Fruit fly (Drosophila melanogaster) whole organism, embryonic: ENCODE results near the gene kraken.

Experiments
- Blimp-1 ChIP-seq: fragments of 200-800 bp; sonication (Bioruptor generic); optimal IDR thresholded peaks from 3 replicates; lab custom pipeline; 2018; ENCODE audit warnings: missing biosample characterization, missing genetic modification characterization, mild to moderate bottlenecking, moderate library complexity, missing genetic modification reagents
- CG10267 ChIP-seq: fragments of 200-800 bp; sonication (Bioruptor generic); optimal IDR thresholded peaks from 2 replicates; lab custom pipeline; 2018; ENCODE audit warnings: missing biosample characterization, mild to moderate bottlenecking, missing genetic modification characterization, moderate library complexity
- CG10979 ChIP-seq: fragments of 200-800 bp; sonication (Bioruptor generic); optimal IDR thresholded peaks from 2 replicates; lab custom pipeline; 2018; ENCODE audit warnings: missing biosample characterization, mild to moderate bottlenecking, missing genetic modification characterization, moderate library complexity
- CG12659 ChIP-seq: fragments of 200-800 bp; sonication (Bioruptor generic); optimal IDR thresholded peaks from 3 replicates; lab custom pipeline; 2017; ENCODE audit warnings: mild to moderate bottlenecking, missing biosample characterization, missing genetic modification reagents, missing genetic modification characterization
- CG13296 ChIP-seq: fragments of 200-800 bp; sonication (Bioruptor generic); optimal IDR thresholded peaks from 3 replicates; lab custom pipeline; 2018; ENCODE audit warnings: missing biosample characterization, mild to moderate bottlenecking, missing genetic modification characterization
- CG13894 ChIP-seq: fragments of 200-800 bp; sonication (Bioruptor generic); optimal IDR thresholded peaks from 3 replicates; lab custom pipeline; 2018; ENCODE audit warnings: missing biosample characterization, mild to moderate bottlenecking, missing genetic modification characterization, moderate library complexity
- CG16779 ChIP-seq: fragments of 200-800 bp; sonication (Bioruptor generic); IDR thresholded peaks from 2 replicates; pipeline ENCODE4 v1.3.6; 2022; ENCODE audit warnings: missing biosample characterization, missing genetic modification characterization
- CG17385 ChIP-seq: fragments of 200-800 bp; sonication (Bioruptor generic); optimal IDR thresholded peaks from 3 replicates; lab custom pipeline; 2018; ENCODE audit warnings: missing biosample characterization, mild to moderate bottlenecking, missing genetic modification characterization
- CG17568 ChIP-seq: fragments of 200-800 bp; sonication (Bioruptor generic); optimal IDR thresholded peaks from 2 replicates; lab custom pipeline; 2018; ENCODE audit warnings: missing biosample characterization, mild to moderate bottlenecking, missing genetic modification characterization, moderate library complexity
- CG17802 ChIP-seq: fragments of 200-800 bp; sonication (Bioruptor generic); optimal IDR thresholded peaks from 2 replicates; lab custom pipeline; 2018; ENCODE audit warnings: missing biosample characterization, mild to moderate bottlenecking, missing genetic modification characterization, moderate library complexity
- CG18619 ChIP-seq: fragments of 200-800 bp; sonication (Bioruptor generic); optimal IDR thresholded peaks from 3 replicates; lab custom pipeline; 2017; ENCODE audit warnings: missing biosample characterization, mild to moderate bottlenecking, missing genetic modification characterization
- CG31441 ChIP-seq: fragments of 200-800 bp; sonication (Bioruptor generic); IDR thresholded peaks from 2 replicates; pipeline ENCODE4 v1.3.6; 2022; ENCODE audit warnings: missing biosample characterization, missing genetic modification characterization
- CG6254 ChIP-seq: fragments of 200-800 bp; sonication (Bioruptor generic); optimal IDR thresholded peaks from 3 replicates; lab custom pipeline; 2017; ENCODE audit warnings: mild to moderate bottlenecking, missing biosample characterization, missing genetic modification reagents, missing genetic modification characterization
- CHES-1-like ChIP-seq: fragments of 200-800 bp; sonication (Bioruptor generic); optimal IDR thresholded peaks from 2 replicates; lab custom pipeline; 2016; ENCODE audit warnings: missing biosample characterization, missing genetic modification characterization
- CTCF ChIP-seq: fragments of 200-800 bp; sonication (Bioruptor generic); optimal IDR thresholded peaks from 2 replicates; lab custom pipeline; 2017; ENCODE audit warnings: missing biosample characterization, mild to moderate bottlenecking, missing genetic modification characterization, moderate library complexity
- Dbx ChIP-seq: fragments of 200-800 bp; sonication (Bioruptor generic); IDR thresholded peaks from 3 replicates; pipeline ENCODE4 v1.3.6; 2022; ENCODE audit warnings: missing biosample characterization, missing genetic modification characterization
- Deaf1 ChIP-seq: fragments of 200-800 bp; optimal IDR thresholded peaks from 3 replicates; lab custom pipeline; 2019; ENCODE audit warnings: missing biosample characterization, mild to moderate bottlenecking, missing genetic modification characterization, moderate library complexity
- Drgx ChIP-seq: fragments of 200-800 bp; sonication (Bioruptor generic); IDR thresholded peaks from 2 replicates; pipeline ENCODE4 v1.3.6; 2022; ENCODE audit warnings: missing biosample characterization, missing genetic modification characterization
- NFAT ChIP-seq: fragments of 200-800 bp; sonication (Bioruptor generic); IDR thresholded peaks from 2 replicates; pipeline ENCODE4 v1.3.6; 2022; ENCODE audit warnings: missing biosample characterization, missing genetic modification characterization
- Nf-YA ChIP-seq: fragments of 200-800 bp; sonication (Bioruptor generic); IDR thresholded peaks from 2 replicates; pipeline ENCODE4 v1.3.6; 2022; ENCODE audit warnings: missing biosample characterization, missing genetic modification characterization
- Oli ChIP-seq: fragments of 200-800 bp; sonication (Bioruptor generic); optimal IDR thresholded peaks from 2 replicates; lab custom pipeline; 2018; ENCODE audit warnings: missing biosample characterization, mild to moderate bottlenecking, missing genetic modification characterization, moderate library complexity
- ase ChIP-seq: fragments of 200-800 bp; sonication (Bioruptor generic); IDR thresholded peaks from 3 replicates; pipeline ENCODE4 v1.3.6; 2022; ENCODE audit warnings: missing biosample characterization, missing genetic modification characterization
- crc ChIP-seq: fragments of 200-800 bp; sonication (Bioruptor generic); optimal IDR thresholded peaks from 2 replicates; lab custom pipeline; 2016; ENCODE audit warnings: missing biosample characterization, missing genetic modification characterization
- cwo ChIP-seq: fragments of 200-800 bp; sonication (Bioruptor generic); optimal IDR thresholded peaks from 3 replicates; lab custom pipeline; 2017; ENCODE audit warnings: missing biosample characterization, missing genetic modification characterization, mild to moderate bottlenecking, moderate library complexity, missing genetic modification reagents
- danr ChIP-seq: fragments of 200-800 bp; sonication (Bioruptor generic); IDR thresholded peaks from 2 replicates; pipeline ENCODE4 v1.3.6; 2022; ENCODE audit warnings: missing biosample characterization, missing genetic modification characterization
- fd3F ChIP-seq: fragments of 200-800 bp; sonication (Bioruptor generic); optimal IDR thresholded peaks from 2 replicates; lab custom pipeline; 2018; ENCODE audit warnings: missing biosample characterization, mild to moderate bottlenecking, missing genetic modification characterization, moderate library complexity
- fd64A ChIP-seq: fragments of 200-800 bp; sonication (Bioruptor generic); optimal IDR thresholded peaks from 3 replicates; lab custom pipeline; 2018; ENCODE audit warnings: missing biosample characterization, mild to moderate bottlenecking, missing genetic modification characterization
- fd96Cb ChIP-seq: fragments of 200-800 bp; sonication (Bioruptor generic); optimal IDR thresholded peaks from 2 replicates; lab custom pipeline; 2018; ENCODE audit warnings: missing biosample characterization, mild to moderate bottlenecking, missing genetic modification characterization, moderate library complexity
- gce ChIP-seq: fragments of 200-800 bp; sonication (Bioruptor generic); IDR thresholded peaks from 3 replicates; pipeline ENCODE4 v1.3.6; 2022; ENCODE audit warnings: missing biosample characterization, missing genetic modification characterization
- gt ChIP-seq: fragments of 200-800 bp; sonication (Bioruptor generic); IDR thresholded peaks from 2 replicates; pipeline ENCODE4 v1.3.6; 2022; ENCODE audit warnings: missing biosample characterization, missing genetic modification characterization
- hkb ChIP-seq, 2 experiments: fragments of 200-800 bp in 1 of 2; fragments of >200 bp in 1 of 2; sonication (Bioruptor generic) in 1 of 2; IDR thresholded peaks in 1 of 2; optimal IDR thresholded peaks in 1 of 2; 2 replicates each; pipeline versions ENCODE4 v1.3.6 to Lab custom; 2017 to 2022; ENCODE audit warnings: missing biosample characterization in 1 of 2, missing genetic modification characterization in 1 of 2
- kah ChIP-seq: fragments of 200-800 bp; sonication (Bioruptor generic); optimal IDR thresholded peaks from 2 replicates; lab custom pipeline; 2018; ENCODE audit warnings: missing biosample characterization, mild to moderate bottlenecking, missing genetic modification characterization
- lab ChIP-seq: fragments of 200-800 bp; sonication (Bioruptor generic); optimal IDR thresholded peaks from 3 replicates; lab custom pipeline; 2017; ENCODE audit warnings: missing biosample characterization, missing genetic modification characterization, mild to moderate bottlenecking, moderate library complexity, missing genetic modification reagents
- nom ChIP-seq: fragments of 200-800 bp; sonication (Bioruptor generic); optimal IDR thresholded peaks from 2 replicates; lab custom pipeline; 2017; ENCODE audit warnings: missing biosample characterization, missing genetic modification characterization, mild to moderate bottlenecking, moderate library complexity, missing genetic modification reagents
- oc ChIP-seq: fragments of 200-800 bp; sonication (Bioruptor generic); optimal IDR thresholded peaks from 2 replicates; lab custom pipeline; 2018; ENCODE audit warnings: missing biosample characterization, mild to moderate bottlenecking, missing genetic modification characterization, moderate library complexity
- otp ChIP-seq: fragments of 200-800 bp; sonication (Bioruptor generic); IDR thresholded peaks from 3 replicates; pipeline ENCODE4, ENCODE4 v1.3.6; 2022; ENCODE audit warnings: missing biosample characterization, missing genetic modification characterization
- prd ChIP-seq, 3 experiments: fragments of >200 bp in 2 of 3; fragments of 200-800 bp in 1 of 3; sonication (Bioruptor generic) in 1 of 3; optimal IDR thresholded peaks in 2 of 3; IDR thresholded peaks in 1 of 3; 2 replicates in 2 of 3; 3 replicates in 1 of 3; pipeline versions ENCODE4 v1.3.6 to Lab custom; 2017 to 2022; ENCODE audit warnings: missing biosample characterization in 1 of 3, missing genetic modification characterization in 1 of 3
- pros ChIP-seq: fragments of 200-800 bp; sonication (Bioruptor generic); optimal IDR thresholded peaks from 3 replicates; lab custom pipeline; 2019; ENCODE audit warnings: missing biosample characterization, mild to moderate bottlenecking, missing genetic modification characterization, moderate library complexity
- ranshi ChIP-seq: fragments of 200-800 bp; sonication (Bioruptor generic); IDR thresholded peaks from 2 replicates; pipeline ENCODE4 v1.3.6; 2022; ENCODE audit warnings: missing biosample characterization, missing genetic modification characterization
- rib ChIP-seq: fragments of 200-800 bp; sonication (Bioruptor generic); IDR thresholded peaks from 2 replicates; pipeline ENCODE4 v1.3.6; 2022; ENCODE audit warnings: missing biosample characterization, missing genetic modification characterization
- row ChIP-seq: fragments of 200-800 bp; sonication (Bioruptor generic); IDR thresholded peaks from 3 replicates; pipeline ENCODE4 v1.3.6; 2022; ENCODE audit warnings: missing biosample characterization, missing genetic modification characterization
- sd ChIP-seq: fragments of 200-800 bp; sonication (Bioruptor generic); optimal IDR thresholded peaks from 3 replicates; lab custom pipeline; 2018; ENCODE audit warnings: missing biosample characterization, mild to moderate bottlenecking, missing genetic modification characterization, moderate library complexity
- sob ChIP-seq: fragments of 200-800 bp; sonication (Bioruptor generic); IDR thresholded peaks from 2 replicates; pipeline ENCODE4 v1.3.6; 2022; ENCODE audit warnings: missing biosample characterization, missing genetic modification characterization
- sug ChIP-seq: fragments of 200-800 bp; optimal IDR thresholded peaks from 2 replicates; lab custom pipeline; 2019; ENCODE audit warnings: missing biosample characterization, mild to moderate bottlenecking, missing genetic modification characterization, moderate library complexity
- tin ChIP-seq: fragments of 200-800 bp; sonication (Bioruptor generic); optimal IDR thresholded peaks from 3 replicates; lab custom pipeline; 2016; ENCODE audit warnings: missing biosample characterization, missing genetic modification characterization
- ttk ChIP-seq: fragments of 200-800 bp; sonication (Bioruptor generic); IDR thresholded peaks from 2 replicates; pipeline ENCODE4 v2.1.2; 2022; ENCODE audit warnings: missing biosample characterization, missing genetic modification characterization
- tx ChIP-seq: fragments of 200-800 bp; sonication (Bioruptor generic); optimal IDR thresholded peaks from 2 replicates; lab custom pipeline; 2016; ENCODE audit warnings: missing biosample characterization, missing genetic modification characterization
- yki ChIP-seq: fragments of >200 bp; optimal IDR thresholded peaks from 3 replicates; lab custom pipeline; 2018

Gene kraken

dm6 chr2L:867899-868605, 15.5 kb downstream of the kraken start, which contains the start of gene aru:
aru (minus strand) TSS chr2L:868354.
- TF ChIP-seq pros (GFP tag; lab: Kevin White, UChicago) (peak; percentile 76), prd (optimal IDR thresholded peaks at IDR 0.05; lab: Kevin White, UChicago) (no peak), prd (GFP tag; IDR thresholded peaks at IDR 0.05; lab: Robert Waterston, UW) (0 out of 3 replicates have a peak, but pooled peaks have one; percentile 15), fd96Cb (tag; lab: Kevin White, UChicago) (peak; percentile 23), CTCF (GFP tag; lab: Kevin White, UChicago) (peak; percentile 3), otp (GFP tag; lab: Robert Waterston, UW) (0 out of 3 replicates have a peak, but pooled peaks have one; percentile 16), Oli (tag; lab: Kevin White, UChicago) (peak; percentile 11), rib (GFP tag; lab: Robert Waterston, UW) (no peak), gce (GFP tag; lab: Robert Waterston, UW) (no peak), ase (GFP tag; lab: Robert Waterston, UW) (no peak), CG31441 (peak; percentile 29; the same call in 1 of the 2 replicates), NFAT (GFP tag; lab: Robert Waterston, UW) (peak; percentile 6; the same call in 1 of the 2 replicates), cwo (GFP tag; lab: Kevin White, UChicago) (peak; percentile 55), ttk (GFP tag; lab: Robert Waterston, UW) (no peak), CG13296 (GFP tag; lab: Kevin White, UChicago) (peak; percentile 65), CG10979 (peak; percentile 31), sug (tag; lab: Kevin White, UChicago) (peak; percentile 16), oc (tag; lab: Kevin White, UChicago) (peak; percentile 75), CG12659 (GFP tag; lab: Kevin White, UChicago) (peak; percentile 47), hkb (optimal IDR thresholded peaks at IDR 0.05; lab: Kevin White, UChicago) (no peak), hkb (GFP tag; IDR thresholded peaks at IDR 0.05; lab: Robert Waterston, UW) (peak; percentile 74), CG13894 (tag; lab: Kevin White, UChicago) (peak; percentile 38), CG18619 (GFP tag; lab: Kevin White, UChicago) (no peak), lab (peak; percentile 63), gt (no peak), Deaf1 (tag; lab: Kevin White, UChicago) (peak; percentile 11), row (GFP tag; lab: Robert Waterston, UW) (peak; percentile 68), CG16779 (GFP tag; lab: Robert Waterston, UW) (no peak), sd (tag; lab: Kevin White, UChicago) (peak; percentile 15), tin (GFP tag; lab: Kevin White, UChicago) (peak; percentile 7), Drgx (peak; percentile 20; the same call in 1 of the 2 replicates), sob (GFP tag; lab: Robert Waterston, UW) (peak; percentile 38; the same call in 1 of the 2 replicates), CG10267 (tag; lab: Kevin White, UChicago) (peak; percentile 39), fd64A (no peak), CG17385 (peak; percentile 46), Blimp-1 (GFP tag; lab: Kevin White, UChicago) (peak; percentile 42), kah (GFP tag; lab: Kevin White, UChicago) (peak; percentile 83), Nf-YA (GFP tag; lab: Robert Waterston, UW) (0 out of 2 replicates have a peak, but pooled peaks have one; percentile 18), CHES-1-like (GFP tag; lab: Kevin White, UChicago) (peak; percentile 11), CG17802 (tag; lab: Kevin White, UChicago) (no peak), fd3F (GFP tag; lab: Kevin White, UChicago) (no peak), yki (lab: Kevin White, UChicago) (no peak), Dbx (GFP tag; lab: Robert Waterston, UW) (peak; percentile 68; the same call in 1 of the 3 replicates), tx (GFP tag; lab: Kevin White, UChicago) (no peak), crc (GFP tag; lab: Kevin White, UChicago) (no peak), danr (GFP tag; lab: Robert Waterston, UW) (no peak), ranshi (peak; percentile 32; the same call in 1 of the 2 replicates), CG17568 (GFP tag; lab: Kevin White, UChicago) (peak; percentile 67), nom (peak; percentile 64), CG6254 (GFP tag; lab: Kevin White, UChicago) (no peak)
